Worm (Caenorhabditis elegans): ENCODE results near the gene ZK470.1.

ZK470.1 gene

DNA sequence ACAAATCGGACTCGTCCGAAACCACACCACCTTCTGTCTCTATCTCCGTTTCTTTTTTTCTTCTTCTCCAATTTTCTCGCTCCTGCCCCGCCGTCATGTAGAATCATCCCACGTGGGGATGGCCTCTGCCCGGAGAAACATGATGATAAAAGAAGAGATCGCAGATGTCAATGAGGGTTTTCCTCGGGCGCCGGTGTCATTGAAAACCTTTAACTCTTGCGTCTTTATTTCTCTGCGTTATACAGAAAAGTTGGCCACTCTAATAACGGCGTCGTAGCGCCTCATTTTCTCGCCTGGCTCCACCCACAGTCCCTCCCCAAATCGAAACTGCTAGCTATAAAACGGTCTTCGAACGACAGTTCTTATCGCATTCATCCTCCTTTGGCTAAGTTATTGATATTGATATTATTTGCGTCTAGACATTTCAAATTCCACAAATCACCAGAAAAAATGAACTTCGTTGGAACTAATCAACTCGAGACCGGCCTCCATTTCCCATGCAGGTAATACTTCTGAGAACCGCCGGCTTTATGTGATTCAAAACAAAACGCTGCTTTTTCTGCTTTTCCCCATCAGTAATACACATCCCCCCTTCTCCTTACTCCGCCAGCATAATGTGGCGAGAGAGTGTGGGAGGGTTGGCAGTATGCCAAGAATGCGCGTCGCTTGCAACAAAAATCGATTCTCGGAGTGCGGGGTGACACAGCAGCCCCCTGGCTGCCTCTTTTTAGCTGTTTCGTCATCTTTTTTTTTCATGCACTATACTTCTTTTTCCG lies 18.3 kb upstream of the ZK470.1 start (continued):
- no peak for TF ChIP-seq Y75B8A.6 (GFP tag; IDR thresholded peaks at IDR 0.05)
- TF ChIP-seq unc-62 (GFP tag; optimal IDR thresholded peaks at IDR 0.05 in 1 of 2), result peak in 1 of 2 experiments; percentile 98
- no peak for TF ChIP-seq unc-62 (tag; optimal IDR thresholded peaks at IDR 0.05)
- peak; percentile 42 for TF ChIP-seq ZK337.2 (GFP tag; IDR thresholded peaks at IDR 0.05)
- no peak for TF ChIP-seq R02D3.7 (tag; optimal IDR thresholded peaks at IDR 0.05)
- TF ChIP-seq lin-13 (GFP tag; optimal IDR thresholded peaks at IDR 0.05), result peak; percentile 39
- no peak for TF ChIP-seq lin-29 (GFP tag; IDR thresholded peaks at IDR 0.05)
- peak; percentile 64 for TF ChIP-seq nhr-11 (tag; optimal IDR thresholded peaks at IDR 0.05)
- TF ChIP-seq nhr-6 (tag; optimal IDR thresholded peaks at IDR 0.05), result peak; percentile 9
- no peak for TF ChIP-seq sdz-12 (GFP tag; optimal IDR thresholded peaks at IDR 0.05)
- peak; percentile 36 for TF ChIP-seq zfp-2 (tag; optimal IDR thresholded peaks at IDR 0.05)
- TF ChIP-seq aly-2 (tag; optimal IDR thresholded peaks at IDR 0.05), result no peak
- peak; percentile 23 for TF ChIP-seq dpl-1 (GFP tag; optimal IDR thresholded peaks at IDR 0.05)
- TF ChIP-seq hif-1 (tag; optimal IDR thresholded peaks at IDR 0.05), result peak; percentile 35 to 83
- no peak for TF ChIP-seq lin-39 (tag; optimal IDR thresholded peaks at IDR 0.05)
- TF ChIP-seq mdt-29 (GFP tag; IDR thresholded peaks at IDR 0.05), result peak; percentile 18; the same call in 1 of the 2 replicates
- TF ChIP-seq nhr-25 (tag; optimal IDR thresholded peaks at IDR 0.05; ENCODE audit: borderline replicate concordance, insufficient read depth), result peak; percentile 95
- no peak for TF ChIP-seq nhr-76 (tag; optimal IDR thresholded peaks at IDR 0.05)
- peak; percentile 53; the same call in 1 of the 2 replicates for TF ChIP-seq mxl-2 (GFP tag; conservative IDR thresholded peaks at IDR 0.05)
- TF ChIP-seq ctbp-1 (GFP tag; IDR thresholded peaks at IDR 0.05), result peak; percentile 57; the same call in 1 of the 2 replicates
- TF ChIP-seq php-3 (GFP tag; IDR thresholded peaks at IDR 0.05), result peak; percentile 9; the same call in 1 of the 2 replicates
- TF ChIP-seq mxl-3 (GFP tag; optimal IDR thresholded peaks at IDR 0.05), result peak; percentile 93
- no peak for TF ChIP-seq F49E8.2 (tag; optimal IDR thresholded peaks at IDR 0.05; ENCODE audit: borderline replicate concordance)
- 0 out of 4 replicates have a peak, but pooled peaks have one; percentile 32 to 56 for TF ChIP-seq madf-5 (GFP tag; IDR thresholded peaks at IDR 0.05)
- TF ChIP-seq Y105C5A.15 (GFP tag; IDR thresholded peaks at IDR 0.05), result no peak
- peak; percentile 67; the same call in 1 of the 2 replicates for TF ChIP-seq ceh-44 (GFP tag; IDR thresholded peaks at IDR 0.05)
- TF ChIP-seq daf-12 (tag; optimal IDR thresholded peaks at IDR 0.05), result no peak
- TF ChIP-seq vab-7 (GFP tag; IDR thresholded peaks at IDR 0.05), result no peak
- TF ChIP-seq nhr-48 (tag; optimal IDR thresholded peaks at IDR 0.05), result peak; percentile 65
- peak; percentile 33; the same call in 1 of the 2 replicates for TF ChIP-seq arid-1 (GFP tag; conservative IDR thresholded peaks at IDR 0.05)
- TF ChIP-seq ZK546.5 (tag; optimal IDR thresholded peaks at IDR 0.05), result no peak
- peak; percentile 64 for TF ChIP-seq nhr-102 (tag; optimal IDR thresholded peaks at IDR 0.05)
- TF ChIP-seq hmg-1.1 (GFP tag; IDR thresholded peaks at IDR 0.05), result peak; percentile 62
- TF ChIP-seq T26A8.4 (GFP tag; IDR thresholded peaks at IDR 0.05), result peak; percentile 35
- peak; percentile 60 for TF ChIP-seq fkh-10 (GFP tag; optimal IDR thresholded peaks at IDR 0.05)
- TF ChIP-seq spr-1 (tag; optimal IDR thresholded peaks at IDR 0.05), result peak; percentile 9
- peak; percentile 63 for TF ChIP-seq mes-2 (tag; optimal IDR thresholded peaks at IDR 0.05; ENCODE audit: poor library complexity, severe bottlenecking)
- TF ChIP-seq daf-16 (GFP tag; optimal IDR thresholded peaks at IDR 0.05), result peak in 1 of 2 experiments; percentile 34
- TF ChIP-seq daf-16 (tag; optimal IDR thresholded peaks at IDR 0.05), result peak; percentile 70
- no peak for TF ChIP-seq zag-1 (tag; optimal IDR thresholded peaks at IDR 0.05)
- TF ChIP-seq snpc-1.2 (GFP tag; IDR thresholded peaks at IDR 0.05), result no peak
- TF ChIP-seq nhr-41 (GFP tag; IDR thresholded peaks at IDR 0.05), result 0 out of 2 replicates have a peak, but pooled peaks have one; percentile 17
- TF ChIP-seq lsy-2 (tag; optimal IDR thresholded peaks at IDR 0.05), result peak; percentile 11 to 48
- peak; percentile 49 for TF ChIP-seq nhr-77 (tag; optimal IDR thresholded peaks at IDR 0.05)
- TF ChIP-seq set-16 (GFP tag; IDR thresholded peaks at IDR 0.05), result peak; percentile 60; the same call in 1 of the 2 replicates
- TF ChIP-seq dve-1 (tag; optimal IDR thresholded peaks at IDR 0.05; ENCODE audit: insufficient read depth), result peak; percentile 47
